Worm (Caenorhabditis elegans) whole organism, midembryonic: ENCODE measurements around the gene Y47G7B.2.

ENCODE experiments used
- T22C8.4 ChIP-seq: fragments of 200-800 bp; sonication (Bioruptor generic); IDR thresholded peaks from 2 replicates; pipeline ENCODE4 v1.3.6; 2022; ENCODE audit warnings: missing genetic modification characterization, missing compliant biosample characterization
- cog-1 ChIP-seq: sonication (generic microtip); optimal IDR thresholded peaks from 2 replicates; lab custom pipeline; 2016; ENCODE audit warnings: missing genetic modification characterization, missing compliant biosample characterization
- flt-1 ChIP-seq: fragments of 200-800 bp; sonication (Bioruptor generic); IDR thresholded peaks from 2 replicates; pipeline ENCODE4 v1.3.6; 2022; ENCODE audit warnings: missing genetic modification characterization, missing compliant biosample characterization
- med-1 ChIP-seq: sonication (generic microtip); optimal IDR thresholded peaks from 2 replicates; lab custom pipeline; 2017; ENCODE audit warnings: missing genetic modification characterization, mild to moderate bottlenecking, missing compliant biosample characterization, antibody characterized with exemption, missing genetic modification reagents; ENCODE audit not compliant: insufficient read depth
- ref-1 ChIP-seq: fragments of 200-800 bp; sonication (Bioruptor generic); conservative IDR thresholded peaks from 2 replicates; pipeline ENCODE4 v1.3.6; 2022; ENCODE audit warnings: missing genetic modification reagents, missing genetic modification characterization, missing compliant biosample characterization
- ztf-23 ChIP-seq: fragments of 200-800 bp; sonication (Bioruptor generic); IDR thresholded peaks from 2 replicates; pipeline ENCODE4 v1.3.6; 2022; ENCODE audit warnings: missing genetic modification reagents, missing genetic modification characterization, missing compliant biosample characterization

DNA sequence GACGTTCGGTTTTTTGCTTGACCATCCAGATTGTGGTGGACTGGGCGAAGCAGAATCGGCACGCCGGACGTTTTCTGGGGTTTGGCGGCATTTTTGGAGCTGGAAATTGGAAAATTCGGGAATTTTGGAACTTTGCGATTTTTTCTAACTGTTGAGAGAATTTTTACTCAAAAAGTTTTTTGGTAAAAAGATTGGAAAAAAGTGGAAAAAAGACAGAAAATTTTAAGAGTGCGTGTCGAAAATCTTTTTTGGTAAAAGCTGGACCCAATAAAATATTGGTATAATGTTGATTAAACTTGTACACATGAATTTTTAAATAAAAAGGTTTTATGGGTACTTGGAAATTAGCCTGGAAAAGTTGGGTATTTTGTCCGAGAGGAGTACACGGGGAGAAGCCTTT, 34.4 kb upstream of the Y47G7B.2 start, which contains the start of gene T05A8.7:
- TF ChIP-seq T22C8.4 (GFP tag; lab: Robert Waterston, UW) (no peak), flt-1 (GFP tag; lab: Robert Waterston, UW) (no peak), cog-1 (tag; lab: Kevin White, UChicago) (no peak), med-1 (GFP tag; lab: Kevin White, UChicago) (no peak), ztf-23 (GFP tag; lab: Robert Waterston, UW) (no peak), ref-1 (GFP tag; lab: Robert Waterston, UW) (no peak)
